Worm (Caenorhabditis elegans): ENCODE measurements around the gene sre-13.

DNA sequence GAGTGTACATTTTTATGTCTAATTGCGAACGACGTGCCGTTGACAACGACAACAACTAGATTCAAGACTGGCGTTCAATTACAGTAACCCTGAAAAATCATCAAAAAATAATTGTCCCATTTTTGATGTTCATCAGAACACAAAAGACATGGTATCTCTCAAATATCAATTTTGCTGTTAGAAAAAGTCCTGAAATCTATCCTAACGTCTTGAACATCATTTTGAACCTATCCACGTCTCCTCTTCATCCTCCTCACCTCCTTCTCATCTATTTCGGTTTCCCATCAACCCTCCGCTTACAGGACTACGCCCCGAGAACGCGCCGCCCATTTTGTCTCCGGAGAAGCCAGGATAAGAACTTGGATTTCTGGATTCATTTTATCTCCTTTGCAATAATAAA, 20.9 kb downstream of the sre-13 start, which contains the start of gene mltn-9:
- no peak for TF ChIP-seq dpl-1 (GFP tag; optimal IDR thresholded peaks at IDR 0.05)
- TF ChIP-seq akir-1 (GFP tag; optimal IDR thresholded peaks at IDR 0.05) = no peak
- no peak for TF ChIP-seq zim-3 (tag; optimal IDR thresholded peaks at IDR 0.05)
- TF ChIP-seq rcor-1 (GFP tag; IDR thresholded peaks at IDR 0.05) = no peak
- TF ChIP-seq F10E7.11 (tag; optimal IDR thresholded peaks at IDR 0.05) = no peak
- no peak for TF ChIP-seq lin-26 (GFP tag; IDR thresholded peaks at IDR 0.05)
- no peak for TF ChIP-seq cebp-1 (GFP tag; IDR thresholded peaks at IDR 0.05)
- no peak for TF ChIP-seq cebp-1 (tag; optimal IDR thresholded peaks at IDR 0.05)
- no peak for TF ChIP-seq atf-7 (tag; optimal IDR thresholded peaks at IDR 0.05)
- TF ChIP-seq madf-10 (tag; optimal IDR thresholded peaks at IDR 0.05) = no peak

All from whole organism, young adult.